Fruit fly (Drosophila melanogaster): ENCODE data around the gene CG11313.

Gene CG11313

dm6 chr3R:30718442-30718841 lies 12.5 kb downstream of the CG11313 start (continued):
- TF ChIP-seq CG6689 (GFP tag; IDR thresholded peaks at IDR 0.05) (peak; percentile 25; the same call in 1 of the 2 replicates), CG4617 (GFP tag; optimal IDR thresholded peaks at IDR 0.05; ENCODE audit: borderline replicate concordance) (no peak), pb (GFP tag; optimal IDR thresholded peaks at IDR 0.05) (no peak), CG34224 (GFP tag; IDR thresholded peaks at IDR 0.05; ENCODE audit: partially characterized antibody) (no peak), Lhr (GFP tag; optimal IDR thresholded peaks at IDR 0.05) (no peak), CG2712 (tag; optimal IDR thresholded peaks at IDR 0.05) (peak; percentile 53), CG18599 (GFP tag; optimal IDR thresholded peaks at IDR 0.05) (peak; percentile 32), CG31441 (GFP tag; IDR thresholded peaks at IDR 0.05) (0 out of 2 replicates have a peak, but pooled peaks have one; percentile 9), NfI (GFP tag; optimal IDR thresholded peaks at IDR 0.05) (no peak), Awh (GFP tag; IDR thresholded peaks at IDR 0.05) (peak; percentile 44; the same call in 1 of the 2 replicates), ems (GFP tag; optimal IDR thresholded peaks at IDR 0.05) (no peak), CG14965 (GFP tag; optimal IDR thresholded peaks at IDR 0.05; ENCODE audit: borderline replicate concordance) (no peak), gro (GFP tag; optimal IDR thresholded peaks at IDR 0.05) (no peak), exex (tag; optimal IDR thresholded peaks at IDR 0.05) (no peak), CG2889 (GFP tag; IDR thresholded peaks at IDR 0.05) (no peak), CG8290 (GFP tag; optimal IDR thresholded peaks at IDR 0.05) (no peak), CG8290 (tag; optimal IDR thresholded peaks at IDR 0.05) (peak in 1 of 2 experiments; percentile 51), CG11723 (GFP tag; optimal IDR thresholded peaks at IDR 0.05) (no peak), CG11560 (tag; IDR thresholded peaks at IDR 0.05) (no peak), CG31388 (GFP tag; optimal IDR thresholded peaks at IDR 0.05) (no peak), fd102C (GFP tag; optimal IDR thresholded peaks at IDR 0.05) (no peak), CG5245 (GFP tag; optimal IDR thresholded peaks at IDR 0.05) (no peak), CG30020 (tag; optimal IDR thresholded peaks at IDR 0.05) (no peak), CG4730 (GFP tag; IDR thresholded peaks at IDR 0.05) (0 out of 2 replicates have a peak, but pooled peaks have one; percentile 25), HHEX (GFP tag; optimal IDR thresholded peaks at IDR 0.05) (no peak), fd96Cb (tag; optimal IDR thresholded peaks at IDR 0.05) (peak; percentile 19), CG7963 (GFP tag; IDR thresholded peaks at IDR 0.05; ENCODE audit: partially characterized antibody) (no peak), Sin3A (optimal IDR thresholded peaks at IDR 0.05) (no peak), maf-S (GFP tag; optimal IDR thresholded peaks at IDR 0.05) (no peak), jigr1 (GFP tag; IDR thresholded peaks at IDR 0.05) (no peak), CG6854 (GFP tag; optimal IDR thresholded peaks at IDR 0.05) (no peak), Dek (tag; optimal IDR thresholded peaks at IDR 0.05) (no peak), CG32767 (GFP tag; IDR thresholded peaks at IDR 0.05) (no peak), CG2875 (GFP tag; optimal IDR thresholded peaks at IDR 0.05) (no peak), CG11093 (GFP tag; IDR thresholded peaks at IDR 0.05) (peak; percentile 16; the same call in 1 of the 3 replicates), CG15073 (GFP tag; optimal IDR thresholded peaks at IDR 0.05) (no peak), Vsx1 (GFP tag; optimal IDR thresholded peaks at IDR 0.05) (no peak), CG1602 (GFP tag; optimal IDR thresholded peaks at IDR 0.05) (no peak), Rx (GFP tag; IDR thresholded peaks at IDR 0.05) (no peak), CG2678 (tag; optimal IDR thresholded peaks at IDR 0.05) (peak; percentile 33), lmd (GFP tag; IDR thresholded peaks at IDR 0.05) (peak; percentile 13; the same call in 1 of the 2 replicates), CG3281 (GFP tag; optimal IDR thresholded peaks at IDR 0.05) (no peak), usp (GFP tag; optimal IDR thresholded peaks at IDR 0.05) (no peak), toy (GFP tag; IDR thresholded peaks at IDR 0.05) (no peak), CG15601 (tag; optimal IDR thresholded peaks at IDR 0.05) (peak; percentile 15), zen2 (GFP tag; IDR thresholded peaks at IDR 0.05; ENCODE audit: partially characterized antibody) (no peak), HLHmδ (GFP tag; optimal IDR thresholded peaks at IDR 0.05) (no peak), disco-r (GFP tag; optimal IDR thresholded peaks at IDR 0.05) (no peak), Chrac-16 (GFP tag; optimal IDR thresholded peaks at IDR 0.05) (no peak), esg (GFP tag; conservative IDR thresholded peaks at IDR 0.05) (no peak), Pdp1 (GFP tag; optimal IDR thresholded peaks at IDR 0.05) (no peak), jumu (GFP tag; optimal IDR thresholded peaks at IDR 0.05) (no peak)

Data from whole organism, embryonic.